Worm (Caenorhabditis elegans): ENCODE measurements around the gene srh-268.

The srh-268 gene

ce11 chrV:7539015-7539414 is at the start of gene srh-268:
Gene srh-268 (plus strand): TSS chrV:7539315.
- TF ChIP-seq ztf-4 (tag; optimal IDR thresholded peaks at IDR 0.05) (no peak), nhr-28 (tag; optimal IDR thresholded peaks at IDR 0.05) (no peak), fkh-2 (tag; optimal IDR thresholded peaks at IDR 0.05) (no peak), mdl-1 (tag; optimal IDR thresholded peaks at IDR 0.05) (no peak), lin-15B (tag; optimal IDR thresholded peaks at IDR 0.05) (no peak), lin-39 (tag; optimal IDR thresholded peaks at IDR 0.05) (no peak), pha-4 (tag; optimal IDR thresholded peaks at IDR 0.05) (no peak), elt-3 (tag; optimal IDR thresholded peaks at IDR 0.05) (no peak), unc-62 (GFP tag; optimal IDR thresholded peaks at IDR 0.05) (no peak)

- TF ChIP-seq lin-15B (tag; optimal IDR thresholded peaks at IDR 0.05) (no peak), fos-1 (tag; optimal IDR thresholded peaks at IDR 0.05) (no peak), nfya-1 (tag; optimal IDR thresholded peaks at IDR 0.05; ENCODE audit: insufficient read depth) (no peak), unc-62 (GFP tag; optimal IDR thresholded peaks at IDR 0.05) (no peak), nhr-43 (tag; optimal IDR thresholded peaks at IDR 0.05; ENCODE audit: poor library complexity, severe bottlenecking) (no peak)
These were observed 48.8 kb upstream of the srh-268 start, which contains the start of gene srbc-9 for ce11 chrV:7490340-7490739. Gene srbc-9 (minus strand): TSS chrV:7490440.

- TF ChIP-seq nhr-43 (tag; optimal IDR thresholded peaks at IDR 0.05; ENCODE audit: poor library complexity, severe bottlenecking) (no peak), ama-1 (optimal IDR thresholded peaks at IDR 0.05) (no peak), nhr-12 (tag; optimal IDR thresholded peaks at IDR 0.05) (no peak), zag-1 (tag; optimal IDR thresholded peaks at IDR 0.05) (no peak), pha-4 (tag; optimal IDR thresholded peaks at IDR 0.05) (no peak), nhr-23 (tag; optimal IDR thresholded peaks at IDR 0.05) (no peak), ceh-16 (tag; optimal IDR thresholded peaks at IDR 0.05) (no peak), ztf-11 (tag; optimal IDR thresholded peaks at IDR 0.05) (no peak), elt-1 (tag; optimal IDR thresholded peaks at IDR 0.05) (no peak), nhr-77 (tag; optimal IDR thresholded peaks at IDR 0.05) (no peak), nhr-67 (tag; optimal IDR thresholded peaks at IDR 0.05) (no peak), ceh-28 (tag; optimal IDR thresholded peaks at IDR 0.05) (no peak), fkh-2 (tag; optimal IDR thresholded peaks at IDR 0.05) (no peak), fos-1 (tag; optimal IDR thresholded peaks at IDR 0.05) (no peak), unc-39 (tag; optimal IDR thresholded peaks at IDR 0.05) (no peak), sea-2 (GFP tag; optimal IDR thresholded peaks at IDR 0.05) (no peak), jun-1 (tag; optimal IDR thresholded peaks at IDR 0.05) (no peak), ceh-9 (tag; optimal IDR thresholded peaks at IDR 0.05) (no peak), nhr-76 (tag; optimal IDR thresholded peaks at IDR 0.05) (no peak)
These were observed 46.2 kb upstream of the srh-268 start, which contains the start of gene srbc-10 for ce11 chrV:7492924-7493323. Gene srbc-10 (minus strand): TSS chrV:7493024.

ce11 chrV:7495189-7495588 is 43.9 kb upstream of the srh-268 start, which contains the start of gene srbc-11:
Gene srbc-11 (minus strand): TSS chrV:7495289.
- TF ChIP-seq nhr-237 (tag; optimal IDR thresholded peaks at IDR 0.05): no peak
- no peak for TF ChIP-seq unc-39 (tag; optimal IDR thresholded peaks at IDR 0.05)
- no peak for TF ChIP-seq zag-1 (tag; optimal IDR thresholded peaks at IDR 0.05)
- TF ChIP-seq mml-1 (tag; optimal IDR thresholded peaks at IDR 0.05): no peak
- TF ChIP-seq ceh-16 (tag; optimal IDR thresholded peaks at IDR 0.05): no peak

ce11 chrV:7497440-7497839 is 41.7 kb upstream of the srh-268 start, which contains the start of gene srh-79:
Gene srh-79 (plus strand): TSS chrV:7497740.
- no peak for TF ChIP-seq nhr-77 (tag; optimal IDR thresholded peaks at IDR 0.05)
- no peak for TF ChIP-seq nhr-23 (tag; optimal IDR thresholded peaks at IDR 0.05)
- no peak for TF ChIP-seq unc-39 (tag; optimal IDR thresholded peaks at IDR 0.05)

- no peak for TF ChIP-seq nhr-11 (tag; optimal IDR thresholded peaks at IDR 0.05)
- TF ChIP-seq ztf-4 (tag; optimal IDR thresholded peaks at IDR 0.05): no peak
- no peak for TF ChIP-seq hmg-11 (tag; optimal IDR thresholded peaks at IDR 0.05)
- TF ChIP-seq lsy-12 (tag; optimal IDR thresholded peaks at IDR 0.05): no peak
- TF ChIP-seq nhr-28 (tag; optimal IDR thresholded peaks at IDR 0.05): no peak
These were observed 37.9 kb upstream of the srh-268 start for ce11 chrV:7501194-7501593.

Measured in whole organism, L3 larva.